Worm (Caenorhabditis elegans) whole organism, late embryonic: ENCODE data around the gene twk-8.

ENCODE experiments used
- F13H6.1 ChIP-seq: sonication (generic microtip); optimal IDR thresholded peaks from 2 replicates; lab custom pipeline; 2016; ENCODE audit warnings: missing genetic modification characterization, missing compliant biosample characterization
- K09A11.1 ChIP-seq: sonication (generic microtip); optimal IDR thresholded peaks from 2 replicates; lab custom pipeline; 2017; ENCODE audit warnings: antibody characterized with exemption, mild to moderate bottlenecking, missing genetic modification characterization, missing compliant biosample characterization; ENCODE audit not compliant: insufficient read depth
- T23F11.4 ChIP-seq: fragments of 200-800 bp; sonication (Bioruptor generic); optimal IDR thresholded peaks from 2 replicates; lab custom pipeline; 2018; ENCODE audit warnings: mild to moderate bottlenecking, missing genetic modification characterization, missing compliant biosample characterization
- ama-1 ChIP-seq: fragments of 150-350 bp; optimal IDR thresholded peaks from 2 replicates; lab custom pipeline; 2014
- ceh-18 ChIP-seq: sonication (generic microtip); optimal IDR thresholded peaks from 2 replicates; lab custom pipeline; 2016; ENCODE audit warnings: missing genetic modification characterization, missing compliant biosample characterization
- ceh-24 ChIP-seq: sonication (generic microtip); optimal IDR thresholded peaks from 2 replicates; lab custom pipeline; 2016; ENCODE audit warnings: mild to moderate bottlenecking, missing genetic modification characterization, missing compliant biosample characterization
- ceh-34 ChIP-seq: sonication (generic microtip); optimal IDR thresholded peaks from 2 replicates; lab custom pipeline; 2016; ENCODE audit warnings: mild to moderate bottlenecking, missing genetic modification characterization, missing compliant biosample characterization
- ceh-45 ChIP-seq: fragments of 200-800 bp; sonication (Bioruptor generic); IDR thresholded peaks from 2 replicates; pipeline ENCODE4 v1.3.6; 2022; ENCODE audit warnings: missing genetic modification reagents, missing genetic modification characterization, missing compliant biosample characterization
- ceh-48 ChIP-seq: sonication (generic microtip); optimal IDR thresholded peaks from 2 replicates; lab custom pipeline; 2016; ENCODE audit warnings: missing genetic modification characterization, inconsistent platforms, missing compliant biosample characterization
- ceh-6 ChIP-seq: fragments of 200-800 bp; sonication (Bioruptor generic); optimal IDR thresholded peaks from 2 replicates; lab custom pipeline; 2018; ENCODE audit warnings: mild to moderate bottlenecking, missing genetic modification characterization, missing compliant biosample characterization
- dve-1 ChIP-seq: sonication (generic microtip); optimal IDR thresholded peaks from 2 replicates; lab custom pipeline; 2017; ENCODE audit warnings: antibody characterized with exemption, mild to moderate bottlenecking, missing genetic modification characterization, missing compliant biosample characterization
- ets-4 ChIP-seq: sonication (generic microtip); optimal IDR thresholded peaks from 2 replicates; lab custom pipeline; 2016; ENCODE audit warnings: missing genetic modification characterization, missing compliant biosample characterization
- fax-1 ChIP-seq: sonication (generic microtip); optimal IDR thresholded peaks from 2 replicates; lab custom pipeline; 2016; ENCODE audit warnings: missing genotype, missing genetic modification characterization, missing compliant biosample characterization
- fkh-10 ChIP-seq: fragments of 150-350 bp; optimal IDR thresholded peaks from 2 replicates; lab custom pipeline; 2014; ENCODE audit warnings: missing biosample characterization, missing genetic modification reagents, missing genetic modification characterization
- gmeb-2 ChIP-seq: sonication (generic microtip); optimal IDR thresholded peaks from 2 replicates; lab custom pipeline; 2016; ENCODE audit warnings: missing genetic modification characterization, inconsistent platforms, missing compliant biosample characterization
- hlh-15 ChIP-seq: sonication (generic microtip); optimal IDR thresholded peaks from 2 replicates; lab custom pipeline; 2016; ENCODE audit warnings: missing genetic modification characterization, missing compliant biosample characterization
- hlh-30 ChIP-seq: sonication (generic microtip); optimal IDR thresholded peaks from 2 replicates; lab custom pipeline; 2017; ENCODE audit warnings: antibody characterized with exemption, missing genetic modification characterization, missing compliant biosample characterization; ENCODE audit not compliant: insufficient read depth
- hlh-6 ChIP-seq: sonication (generic microtip); optimal IDR thresholded peaks from 2 replicates; lab custom pipeline; 2016; ENCODE audit warnings: missing genotype, missing genetic modification characterization, missing compliant biosample characterization
- hlh-8 ChIP-seq: sonication (generic microtip); optimal IDR thresholded peaks from 2 replicates; lab custom pipeline; 2016; ENCODE audit warnings: missing genotype, missing genetic modification characterization, missing compliant biosample characterization
- nfya-1 ChIP-seq: sonication (generic microtip); optimal IDR thresholded peaks from 2 replicates; lab custom pipeline; 2017; ENCODE audit warnings: missing genetic modification characterization, mild to moderate bottlenecking, missing compliant biosample characterization, antibody characterized with exemption, moderate library complexity
- nhr-11 ChIP-seq: fragments of 150-350 bp; optimal IDR thresholded peaks from 2 replicates; lab custom pipeline; 2014; ENCODE audit warnings: missing biosample characterization, missing genetic modification characterization
- odd-2 ChIP-seq: sonication (generic microtip); optimal IDR thresholded peaks from 2 replicates; lab custom pipeline; 2017; ENCODE audit warnings: antibody characterized with exemption, mild to moderate bottlenecking, missing genetic modification characterization, missing compliant biosample characterization
- pat-9 ChIP-seq: fragments of 200-800 bp; sonication (Bioruptor generic); optimal IDR thresholded peaks from 2 replicates; lab custom pipeline; 2018; ENCODE audit warnings: mild to moderate bottlenecking, missing genetic modification characterization, moderate library complexity, missing compliant biosample characterization
- pax-1 ChIP-seq: fragments of 150-350 bp; optimal IDR thresholded peaks from 2 replicates; lab custom pipeline; 2014; ENCODE audit warnings: missing biosample characterization, missing genetic modification characterization
- pqm-1 ChIP-seq: sonication (generic microtip); optimal IDR thresholded peaks from 2 replicates; lab custom pipeline; 2016; ENCODE audit warnings: missing genetic modification characterization, missing compliant biosample characterization
- pros-1 ChIP-seq: fragments of 150-350 bp; optimal IDR thresholded peaks from 2 replicates; lab custom pipeline; 2014; ENCODE audit warnings: missing biosample characterization, missing genetic modification reagents, missing genetic modification characterization
- sox-4 ChIP-seq: sonication (generic microtip); optimal IDR thresholded peaks from 2 replicates; lab custom pipeline; 2017; ENCODE audit warnings: mild to moderate bottlenecking, missing genetic modification characterization, inconsistent platforms, missing compliant biosample characterization
- tbx-2 ChIP-seq: sonication (generic microtip); optimal IDR thresholded peaks from 2 replicates; lab custom pipeline; 2016; ENCODE audit warnings: missing genetic modification characterization, missing compliant biosample characterization
- unc-55 ChIP-seq: sonication (generic microtip); optimal IDR thresholded peaks from 2 replicates; lab custom pipeline; 2017; ENCODE audit warnings: missing biosample characterization, missing genetic modification reagents, missing genetic modification characterization
- unc-86 ChIP-seq: sonication (generic microtip); optimal IDR thresholded peaks from 2 replicates; lab custom pipeline; 2016; ENCODE audit warnings: missing genetic modification characterization, missing compliant biosample characterization
- zip-5 ChIP-seq: sonication (generic microtip); optimal IDR thresholded peaks from 2 replicates; lab custom pipeline; 2016; ENCODE audit warnings: missing genetic modification characterization, missing compliant biosample characterization
- ztf-16 ChIP-seq: sonication (generic microtip); optimal IDR thresholded peaks from 2 replicates; lab custom pipeline; 2017; ENCODE audit warnings: missing genetic modification characterization, missing compliant biosample characterization

Gene twk-8

ce11 chrIV:9095553-9095952 lies 13.4 kb downstream of the twk-8 start, which contains the start of gene icln-1:
TSS of gene icln-1 (minus strand) at chrIV:9095653.
- TF ChIP-seq ets-4 = no peak
- no peak for TF ChIP-seq unc-86 (tag; lab: Kevin White, UChicago)
- TF ChIP-seq gmeb-2 (tag; lab: Kevin White, UChicago) = no peak
- no peak for TF ChIP-seq dve-1 (tag; lab: Kevin White, UChicago)
- TF ChIP-seq pros-1 (tag; lab: Kevin White, UChicago) = no peak
- TF ChIP-seq T23F11.4 = no peak
- no peak for TF ChIP-seq fkh-10 (GFP tag; lab: Kevin White, UChicago)
- no peak for TF ChIP-seq fax-1
- no peak for TF ChIP-seq pat-9
- TF ChIP-seq hlh-6 (tag; lab: Kevin White, UChicago) = no peak
- no peak for TF ChIP-seq hlh-15 (tag; lab: Kevin White, UChicago)
- TF ChIP-seq hlh-8 (tag; lab: Kevin White, UChicago) = no peak
- TF ChIP-seq tbx-2 (tag; lab: Kevin White, UChicago) = no peak

- TF ChIP-seq hlh-30 = peak; percentile 38
- no peak for TF ChIP-seq ceh-18 (tag; lab: Kevin White, UChicago)
- TF ChIP-seq F13H6.1 = no peak
- peak; percentile 18 for TF ChIP-seq ceh-34 (tag; lab: Kevin White, UChicago)
Measured at ce11 chrIV:9096160-9096879, 14.2 kb downstream of the twk-8 start, which contains the start of the genes znf-706 and cpna-3. TSS of gene znf-706 (minus strand) at chrIV:9096231. TSS of gene cpna-3 (plus strand) at chrIV:9096842.

DNA sequence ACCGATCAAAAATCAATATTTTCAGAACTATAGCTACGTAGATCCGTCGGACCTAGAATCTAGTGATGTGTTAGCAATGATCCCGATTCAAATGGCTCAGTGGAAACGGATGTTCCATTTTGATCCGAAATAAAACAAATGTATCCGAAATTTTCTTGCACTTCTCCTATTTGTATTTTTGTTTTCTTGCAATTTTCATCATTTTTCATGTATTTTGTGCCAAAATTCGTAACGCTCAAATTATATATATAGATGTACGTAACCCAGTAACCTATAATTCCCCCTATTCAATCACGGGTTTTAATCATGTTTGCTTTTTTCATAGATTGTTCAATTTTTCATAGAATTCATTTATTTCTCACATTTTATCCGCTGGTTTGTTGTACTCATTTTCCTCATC lies 16.8 kb downstream of the twk-8 start, which contains the start of gene gldi-10:
Gene gldi-10, plus strand, starts transcription at position 301 of the 400 bp plus-strand sequence.
- TF ChIP-seq ceh-24 (tag; lab: Kevin White, UChicago) (no peak), hlh-6 (tag; lab: Kevin White, UChicago) (no peak), pat-9 (no peak)
- TF ChIP-seq, all 69 proteins: peak for 0

DNA sequence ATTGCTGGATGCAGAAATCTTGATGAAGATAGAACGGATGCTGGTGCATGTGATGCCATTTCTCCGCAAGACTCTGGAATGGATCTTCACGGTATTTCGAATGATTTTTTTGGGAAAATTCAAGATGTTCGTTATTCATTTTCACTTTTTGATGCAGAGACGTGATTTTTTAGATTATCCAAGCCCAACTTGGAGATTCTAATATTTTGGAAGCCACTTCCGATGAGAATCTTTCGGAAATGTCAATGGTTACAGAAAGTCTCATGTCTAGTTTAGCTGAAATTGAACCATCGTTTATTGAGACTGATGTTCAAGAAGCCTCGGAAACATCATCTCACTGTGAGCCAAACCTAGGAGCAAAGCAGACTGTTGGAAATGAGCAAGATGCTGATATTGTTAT lies 18.7 kb downstream of the twk-8 start:
- TF ChIP-seq K09A11.1 (tag; lab: Kevin White, UChicago) = no peak
- TF ChIP-seq ztf-16 (tag; lab: Kevin White, UChicago) = no peak
- no peak for TF ChIP-seq ceh-6 (GFP tag; lab: Kevin White, UChicago)
- TF ChIP-seq ceh-34 (tag; lab: Kevin White, UChicago) = no peak
- no peak for TF ChIP-seq pat-9
- no peak for TF ChIP-seq pqm-1 (tag; lab: Kevin White, UChicago)
- TF ChIP-seq zip-5 (tag; lab: Kevin White, UChicago) = no peak
- no peak for TF ChIP-seq unc-55 (GFP tag; lab: Kevin White, UChicago)
- no peak for TF ChIP-seq pax-1 (tag; lab: Kevin White, UChicago)
- TF ChIP-seq ama-1 = no peak
- TF ChIP-seq sox-4 (tag; lab: Kevin White, UChicago) = no peak
- TF ChIP-seq ceh-45 (GFP tag; lab: Robert Waterston, UW) = no peak
- no peak for TF ChIP-seq nhr-11 (tag; lab: Kevin White, UChicago)
- no peak for TF ChIP-seq nfya-1 (tag; lab: Kevin White, UChicago)
- TF ChIP-seq odd-2 (tag; lab: Kevin White, UChicago) = no peak
- TF ChIP-seq ceh-48 (tag; lab: Kevin White, UChicago) = no peak
